Fruit fly (Drosophila melanogaster): ENCODE results near the gene Hers.

Gene Hers

dm6 chrX:19846701-19847383 lies 19.1 kb upstream of the Hers start (continued):
- peak; percentile 97 for TF ChIP-seq dysf (GFP tag; IDR thresholded peaks at IDR 0.05)
- peak; percentile 86 for TF ChIP-seq CG9437 (GFP tag; optimal IDR thresholded peaks at IDR 0.05)
- no peak for TF ChIP-seq cad (GFP tag; optimal IDR thresholded peaks at IDR 0.05)
- peak; percentile 74 for TF ChIP-seq Ets97D (GFP tag; optimal IDR thresholded peaks at IDR 0.05)
- TF ChIP-seq Ada2b (GFP tag; IDR thresholded peaks at IDR 0.05): peak; percentile 93
- peak; percentile 78 for TF ChIP-seq CG15514 (GFP tag; optimal IDR thresholded peaks at IDR 0.05)
- peak; percentile 94 for TF ChIP-seq tap (tag; optimal IDR thresholded peaks at IDR 0.05)
- TF ChIP-seq dan (GFP tag; IDR thresholded peaks at IDR 0.05): peak; percentile 81
- peak; percentile 90 for TF ChIP-seq CG17385 (GFP tag; optimal IDR thresholded peaks at IDR 0.05)
- no peak for TF ChIP-seq nerfin-2 (GFP tag; IDR thresholded peaks at IDR 0.05; ENCODE audit: partially characterized antibody)
- peak; percentile 47 for TF ChIP-seq CG3995 (GFP tag; optimal IDR thresholded peaks at IDR 0.05)
- peak; percentile 59 for TF ChIP-seq CTCF (GFP tag; optimal IDR thresholded peaks at IDR 0.05)
- TF ChIP-seq luna (GFP tag; optimal IDR thresholded peaks at IDR 0.05): peak; percentile 58
- TF ChIP-seq mam (GFP tag; optimal IDR thresholded peaks at IDR 0.05): peak; percentile 91
- no peak for TF ChIP-seq hb (GFP tag; IDR thresholded peaks at IDR 0.05; ENCODE audit: partially characterized antibody)
- TF ChIP-seq YL-1 (GFP tag; optimal IDR thresholded peaks at IDR 0.05): peak; percentile 57
- TF ChIP-seq CG11398 (GFP tag; optimal IDR thresholded peaks at IDR 0.05): peak; percentile 90
- peak; percentile 96 for TF ChIP-seq Rfx (GFP tag; IDR thresholded peaks at IDR 0.05)
- TF ChIP-seq peb (GFP tag; IDR thresholded peaks at IDR 0.05): peak; percentile 93
- TF ChIP-seq CG13894 (tag; optimal IDR thresholded peaks at IDR 0.05): peak; percentile 82
- peak; percentile 94 for TF ChIP-seq E2f1 (GFP tag; IDR thresholded peaks at IDR 0.05)
- peak; percentile 94 for TF ChIP-seq CG8089 (GFP tag; optimal IDR thresholded peaks at IDR 0.05)
- peak; percentile 94 for TF ChIP-seq phol (tag; optimal IDR thresholded peaks at IDR 0.05)
- TF ChIP-seq Oaz (GFP tag; IDR thresholded peaks at IDR 0.05): peak; percentile 93
- TF ChIP-seq CG31441 (GFP tag; IDR thresholded peaks at IDR 0.05): peak; percentile 93
- peak; percentile 88 for TF ChIP-seq CG12744 (GFP tag; optimal IDR thresholded peaks at IDR 0.05)
- no peak for TF ChIP-seq zf30C (GFP tag; optimal IDR thresholded peaks at IDR 0.05)
- peak; percentile 89 for TF ChIP-seq onecut (GFP tag; IDR thresholded peaks at IDR 0.05)
- peak; percentile 91 for TF ChIP-seq CG18262 (tag; optimal IDR thresholded peaks at IDR 0.05)
- TF ChIP-seq CG34376 (GFP tag; optimal IDR thresholded peaks at IDR 0.05): peak; percentile 72
- no peak for TF ChIP-seq lov (optimal IDR thresholded peaks at IDR 0.05)
- TF ChIP-seq lov (GFP tag; IDR thresholded peaks at IDR 0.05): peak; percentile 90
- TF ChIP-seq CG9797 (GFP tag; optimal IDR thresholded peaks at IDR 0.05): peak; percentile 34
- peak; percentile 94 for TF ChIP-seq Side (GFP tag; optimal IDR thresholded peaks at IDR 0.05)
- peak; percentile 78 for TF ChIP-seq scrt (GFP tag; optimal IDR thresholded peaks at IDR 0.05)
- no peak for TF ChIP-seq CG8478 (optimal IDR thresholded peaks at IDR 0.05)
- TF ChIP-seq Scr (GFP tag; IDR thresholded peaks at IDR 0.05; ENCODE audit: partially characterized antibody): no peak
- TF ChIP-seq E2f2 (GFP tag; IDR thresholded peaks at IDR 0.05): peak; percentile 78
- peak; percentile 94 for TF ChIP-seq esg (GFP tag; conservative IDR thresholded peaks at IDR 0.05)
- peak; percentile 86 for TF ChIP-seq CG17912 (GFP tag; optimal IDR thresholded peaks at IDR 0.05)
- peak; percentile 92 for TF ChIP-seq Dek (tag; optimal IDR thresholded peaks at IDR 0.05)
- TF ChIP-seq ara (GFP tag; IDR thresholded peaks at IDR 0.05): peak; percentile 90
- TF ChIP-seq HLH54F (GFP tag; optimal IDR thresholded peaks at IDR 0.05): peak; percentile 94
- peak; percentile 94 for TF ChIP-seq CG14667 (GFP tag; IDR thresholded peaks at IDR 0.05)
- peak; percentile 85 for TF ChIP-seq Doc2 (GFP tag; IDR thresholded peaks at IDR 0.05)
- peak; percentile 87 for TF ChIP-seq CG4707 (GFP tag; optimal IDR thresholded peaks at IDR 0.05)
- peak; percentile 86 for TF ChIP-seq CG12104 (GFP tag; optimal IDR thresholded peaks at IDR 0.05)
- TF ChIP-seq bigmax (GFP tag; optimal IDR thresholded peaks at IDR 0.05): peak; percentile 60
- TF ChIP-seq CG15073 (GFP tag; optimal IDR thresholded peaks at IDR 0.05): peak; percentile 67
- TF ChIP-seq CG4404 (GFP tag; IDR thresholded peaks at IDR 0.05): peak; percentile 92
- TF ChIP-seq ac (GFP tag; optimal IDR thresholded peaks at IDR 0.05): peak; percentile 83
- peak; percentile 96 for TF ChIP-seq crol (GFP tag; IDR thresholded peaks at IDR 0.05)
